Worm (Caenorhabditis elegans) whole organism, L3 larva: ENCODE measurements around the gene smg-6.

Source experiments
- ZK546.5 ChIP-seq: sonication (generic microtip); optimal IDR thresholded peaks from 2 replicates; lab custom pipeline; 2017; ENCODE audit warnings: missing biosample characterization, missing genetic modification characterization
- aly-2 ChIP-seq: fragments of 150-350 bp; optimal IDR thresholded peaks from 2 replicates; lab custom pipeline; 2014; ENCODE audit warnings: missing biosample characterization, missing genetic modification characterization
- ama-1 ChIP-seq: fragments of 150-350 bp; optimal IDR thresholded peaks from 2 replicates; lab custom pipeline; 2018
- elt-3 ChIP-seq, 3 experiments: fragments of 150-350 bp in 1 of 3; sonication (generic microtip) in 2 of 3; optimal IDR thresholded peaks; 2 replicates in 2 of 3; 4 replicates in 1 of 3; lab custom pipeline; 2014 to 2017; ENCODE audit warnings: missing biosample characterization in 3 of 3, missing genetic modification characterization in 3 of 3
- fos-1 ChIP-seq: fragments of 150-350 bp; optimal IDR thresholded peaks from 2 replicates; lab custom pipeline; 2014; ENCODE audit warnings: missing biosample characterization, missing genetic modification characterization
- lin-39 ChIP-seq: fragments of 150-350 bp; optimal IDR thresholded peaks from 2 replicates; lab custom pipeline; 2018; ENCODE audit warnings: missing biosample characterization, missing genetic modification reagents, missing genetic modification characterization
- nhr-237 ChIP-seq: fragments of 150-350 bp; optimal IDR thresholded peaks from 2 replicates; lab custom pipeline; 2014; ENCODE audit warnings: missing biosample characterization, missing genetic modification characterization
- nhr-25 ChIP-seq: sonication (generic microtip); optimal IDR thresholded peaks from 2 replicates; lab custom pipeline; 2017; ENCODE audit warnings: missing biosample characterization, missing genetic modification characterization
- nhr-28 ChIP-seq: fragments of 150-350 bp; optimal IDR thresholded peaks from 2 replicates; lab custom pipeline; 2014; ENCODE audit warnings: missing biosample characterization, missing genetic modification characterization
- tbx-2 ChIP-seq: sonication (generic microtip); optimal IDR thresholded peaks from 2 replicates; lab custom pipeline; 2016; ENCODE audit warnings: mild to moderate bottlenecking, missing genetic modification characterization, missing compliant biosample characterization
- zag-1 ChIP-seq: fragments of 150-350 bp; optimal IDR thresholded peaks from 2 replicates; lab custom pipeline; 2014; ENCODE audit warnings: missing biosample characterization, missing genetic modification characterization
- ztf-11 ChIP-seq: fragments of 150-350 bp; optimal IDR thresholded peaks from 2 replicates; lab custom pipeline; 2014; ENCODE audit warnings: missing biosample characterization, missing genetic modification characterization

DNA sequence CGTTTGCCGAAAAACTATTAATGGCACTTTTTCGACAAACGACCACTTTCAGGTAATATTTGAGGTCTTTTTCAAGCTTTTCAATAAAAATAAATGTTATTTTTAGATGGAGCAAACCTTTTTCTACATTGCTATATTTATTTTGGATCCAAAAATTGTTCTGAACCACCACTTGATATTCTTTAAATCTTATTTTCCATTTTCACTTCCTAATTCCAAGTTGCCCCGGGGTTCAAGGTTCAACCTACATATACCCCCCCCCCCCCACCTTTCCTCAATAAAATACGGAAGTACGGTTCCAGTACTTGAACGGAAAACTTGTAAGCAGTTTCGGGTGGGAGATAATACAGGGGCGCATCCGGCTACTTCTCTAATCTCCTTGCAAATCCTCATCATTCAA lies 34.9 kb downstream of the smg-6 start, which contains the start of gene Y54F10AM.6:
- TF ChIP-seq ama-1 (lab: Kevin White, UChicago) (no peak), nhr-237 (tag; lab: Kevin White, UChicago) (no peak), ZK546.5 (tag; lab: Kevin White, UChicago) (no peak), lin-39 (tag; lab: Kevin White, UChicago) (no peak), ztf-11 (tag; lab: Kevin White, UChicago) (no peak), aly-2 (tag; lab: Kevin White, UChicago) (no peak), nhr-25 (tag; lab: Kevin White, UChicago) (no peak), elt-3 (tag; optimal IDR thresholded peaks at IDR 0.05; lab: Kevin White, UChicago) (no peak), zag-1 (no peak), nhr-28 (no peak), tbx-2 (tag; lab: Kevin White, UChicago) (no peak), fos-1 (no peak)
